Worm (Caenorhabditis elegans) whole organism, young adult: ENCODE measurements around the gene oig-2.

Source experiments
- F52B5.7 ChIP-seq: sonication (generic microtip); optimal IDR thresholded peaks from 2 replicates; lab custom pipeline; 2016; ENCODE audit warnings: mild to moderate bottlenecking, missing genetic modification characterization, missing compliant biosample characterization
- K11D2.4 ChIP-seq: fragments of 200-800 bp; sonication (Bioruptor generic); IDR thresholded peaks from 2 replicates; pipeline ENCODE4 v1.3.6; 2022; ENCODE audit warnings: missing genetic modification reagents, missing genetic modification characterization, missing compliant biosample characterization
- ZK185.1 ChIP-seq: sonication (generic microtip); optimal IDR thresholded peaks from 2 replicates; lab custom pipeline; 2016; ENCODE audit warnings: mild to moderate bottlenecking, missing genetic modification characterization, missing compliant biosample characterization; ENCODE audit not compliant: poor library complexity, severe bottlenecking
- ama-1 ChIP-seq, 3 experiments: fragments of 150-350 bp in 1 of 3; sonication (generic microtip) in 2 of 3; optimal IDR thresholded peaks; 2 replicates each; lab custom pipeline; 2014 to 2018; ENCODE audit warnings: missing biosample characterization in 2 of 3, missing genetic modification characterization in 2 of 3, missing genetic modification reagents in 2 of 3
- ceh-100 ChIP-seq: fragments of 200-800 bp; sonication (Bioruptor generic); IDR thresholded peaks from 2 replicates; pipeline ENCODE4 v1.3.6; 2022; ENCODE audit warnings: missing genetic modification reagents, missing genetic modification characterization, missing compliant biosample characterization
- ceh-40 ChIP-seq: fragments of 200-800 bp; sonication (Bioruptor generic); IDR thresholded peaks from 2 replicates; pipeline ENCODE4 v1.3.6; 2022; ENCODE audit warnings: missing genetic modification characterization, missing compliant biosample characterization
- ets-4 ChIP-seq: fragments of 200-800 bp; sonication (Bioruptor generic); optimal IDR thresholded peaks from 2 replicates; lab custom pipeline; 2018; ENCODE audit warnings: mild to moderate bottlenecking, missing genetic modification characterization, missing compliant biosample characterization
- fkh-3 ChIP-seq: sonication (generic microtip); optimal IDR thresholded peaks from 2 replicates; lab custom pipeline; 2016; ENCODE audit warnings: mild to moderate bottlenecking, missing genetic modification characterization, missing compliant biosample characterization
- gei-17 ChIP-seq: fragments of 200-800 bp; sonication (Bioruptor generic); optimal IDR thresholded peaks from 2 replicates; lab custom pipeline; 2018; ENCODE audit warnings: mild to moderate bottlenecking, missing genetic modification characterization, missing compliant biosample characterization
- hlh-26 ChIP-seq: fragments of 200-800 bp; sonication (Bioruptor generic); conservative IDR thresholded peaks from 2 replicates; pipeline ENCODE4 v1.3.6; 2022; ENCODE audit warnings: missing genetic modification reagents, missing genetic modification characterization, missing compliant biosample characterization
- snpc-4 ChIP-seq, 5 experiments: fragments of 150-350 bp in 1 of 5; sonication (generic microtip) in 4 of 5; optimal IDR thresholded peaks; 2 replicates each; lab custom pipeline; 2014 to 2018; ENCODE audit warnings: missing genetic modification characterization in 5 of 5, missing biosample characterization in 3 of 5, antibody characterized with exemption in 2 of 5, mild to moderate bottlenecking in 2 of 5, missing compliant biosample characterization in 2 of 5, missing genotype in 2 of 5, moderate library complexity in 2 of 5, missing genetic modification reagents in 1 of 5
- tbx-9 ChIP-seq: sonication (generic microtip); optimal IDR thresholded peaks from 2 replicates; lab custom pipeline; 2016; ENCODE audit warnings: borderline replicate concordance, missing genetic modification characterization, inconsistent platforms, missing compliant biosample characterization
- zfh-2 ChIP-seq: fragments of 200-800 bp; sonication (Bioruptor generic); conservative IDR thresholded peaks from 2 replicates; pipeline ENCODE4 v1.3.6; 2022; ENCODE audit warnings: missing genetic modification reagents, missing genetic modification characterization, missing compliant biosample characterization

- TF ChIP-seq gei-17 (GFP tag; lab: Kevin White, UChicago) (no peak), ZK185.1 (tag; lab: Kevin White, UChicago) (no peak), K11D2.4 (GFP tag; lab: Robert Waterston, UW) (no peak), ama-1 (optimal IDR thresholded peaks at IDR 0.05; lab: Kevin White, UChicago) (no peak), ama-1 (GFP tag; optimal IDR thresholded peaks at IDR 0.05; lab: Kevin White, UChicago) (no peak), ets-4 (GFP tag; lab: Kevin White, UChicago) (no peak), snpc-4 (GFP tag; optimal IDR thresholded peaks at IDR 0.05; lab: Kevin White, UChicago) (no peak), snpc-4 (tag; optimal IDR thresholded peaks at IDR 0.05; lab: Kevin White, UChicago) (no peak), hlh-26 (GFP tag; lab: Robert Waterston, UW) (no peak), fkh-3 (tag; lab: Kevin White, UChicago) (no peak), tbx-9 (tag; lab: Kevin White, UChicago) (no peak), F52B5.7 (no peak), zfh-2 (GFP tag; lab: Robert Waterston, UW) (peak; percentile 82), ceh-40 (GFP tag; lab: Robert Waterston, UW) (no peak), ceh-100 (GFP tag; lab: Robert Waterston, UW) (no peak)
Observed at ce11 chrII:12992193-12992592, 15.8 kb downstream of the oig-2 start.
